Fruit fly (Drosophila melanogaster): ENCODE measurements around the gene otu.

otu gene

DNA sequence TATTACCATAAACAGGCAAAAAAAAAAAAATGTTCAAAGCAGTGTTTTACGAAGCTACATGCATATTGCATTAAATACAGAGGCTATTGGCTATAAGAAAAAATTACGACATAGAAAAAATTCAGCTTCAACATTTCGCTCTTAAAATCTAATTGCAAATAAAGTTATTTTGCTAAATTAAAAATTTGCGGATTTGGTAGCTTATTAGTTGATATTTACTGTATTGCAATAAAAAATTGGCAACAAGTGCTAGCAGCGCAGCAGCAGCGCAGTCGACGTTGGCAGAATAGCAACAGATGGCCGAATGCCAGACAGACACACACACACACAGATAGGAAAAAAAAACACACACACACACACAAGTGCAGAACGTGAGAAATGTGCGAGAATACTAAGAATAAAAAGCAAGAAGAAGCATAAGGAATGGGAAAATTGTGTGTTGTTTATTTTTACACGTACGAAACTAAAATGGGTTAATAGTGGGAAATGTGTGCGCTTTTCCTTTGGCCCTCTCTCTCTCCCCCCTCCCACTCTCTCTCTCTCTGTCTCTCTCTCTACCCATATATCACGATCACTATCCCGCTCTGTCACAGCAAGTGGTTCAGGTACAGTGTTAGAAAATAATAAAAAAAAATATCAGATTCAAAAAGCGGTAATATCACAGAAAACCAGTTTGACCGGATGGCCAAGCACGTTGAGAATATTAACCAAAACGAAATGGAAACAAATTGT is 44.4 kb upstream of the otu start (continued):
- TF ChIP-seq Met (GFP tag; optimal IDR thresholded peaks at IDR 0.05), result no peak
- TF ChIP-seq esn (GFP tag; optimal IDR thresholded peaks at IDR 0.05), result peak; percentile 8
- TF ChIP-seq CG7368 (GFP tag; optimal IDR thresholded peaks at IDR 0.05), result no peak
- TF ChIP-seq ss (GFP tag; optimal IDR thresholded peaks at IDR 0.05), result no peak
- no peak for TF ChIP-seq Smox (GFP tag; optimal IDR thresholded peaks at IDR 0.05)
- peak; percentile 43 for TF ChIP-seq CG3919 (GFP tag; optimal IDR thresholded peaks at IDR 0.05)
- peak; percentile 76 for TF ChIP-seq Hr4 (GFP tag; optimal IDR thresholded peaks at IDR 0.05)
- peak; percentile 59 for TF ChIP-seq pdm3 (GFP tag; optimal IDR thresholded peaks at IDR 0.05)
- TF ChIP-seq CG1621 (tag; optimal IDR thresholded peaks at IDR 0.05), result no peak
- TF ChIP-seq Sox14 (GFP tag; optimal IDR thresholded peaks at IDR 0.05), result peak; percentile 41
- TF ChIP-seq Ets21C (GFP tag; optimal IDR thresholded peaks at IDR 0.05), result no peak
- no peak for TF ChIP-seq dac (GFP tag; optimal IDR thresholded peaks at IDR 0.05)
- peak; percentile 52 for TF ChIP-seq Lpt (GFP tag; optimal IDR thresholded peaks at IDR 0.05)
- peak; percentile 9 for TF ChIP-seq topi (GFP tag; optimal IDR thresholded peaks at IDR 0.05)
- TF ChIP-seq Ets96B (tag; optimal IDR thresholded peaks at IDR 0.05), result no peak

DNA sequence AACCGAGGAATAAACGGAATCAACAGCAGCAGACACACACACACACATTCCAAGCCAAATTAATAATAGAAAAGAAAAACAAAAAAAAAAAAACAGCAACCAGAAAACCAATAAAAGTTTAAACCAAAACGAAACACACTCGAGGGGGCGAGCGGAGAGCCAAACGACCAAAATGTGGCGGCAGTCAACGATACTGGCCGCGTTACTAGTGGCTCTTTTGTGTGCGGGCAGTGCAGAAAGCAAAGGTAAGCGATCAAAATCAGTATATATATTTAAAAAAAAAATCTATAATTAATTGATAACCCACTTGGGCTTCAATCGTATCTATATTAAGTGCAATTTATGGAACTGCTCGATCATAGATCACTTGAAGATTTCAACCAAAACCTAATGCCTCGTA is 42.4 kb upstream of the otu start:
- no peak for TF ChIP-seq Eip93F (GFP tag; optimal IDR thresholded peaks at IDR 0.05)
- TF ChIP-seq eg (GFP tag; IDR thresholded peaks at IDR 0.05), result 0 out of 3 replicates have a peak, but pooled peaks have one; percentile 25
- TF ChIP-seq pdm3 (GFP tag; optimal IDR thresholded peaks at IDR 0.05), result no peak
- TF ChIP-seq Smox (GFP tag; optimal IDR thresholded peaks at IDR 0.05), result no peak

DNA sequence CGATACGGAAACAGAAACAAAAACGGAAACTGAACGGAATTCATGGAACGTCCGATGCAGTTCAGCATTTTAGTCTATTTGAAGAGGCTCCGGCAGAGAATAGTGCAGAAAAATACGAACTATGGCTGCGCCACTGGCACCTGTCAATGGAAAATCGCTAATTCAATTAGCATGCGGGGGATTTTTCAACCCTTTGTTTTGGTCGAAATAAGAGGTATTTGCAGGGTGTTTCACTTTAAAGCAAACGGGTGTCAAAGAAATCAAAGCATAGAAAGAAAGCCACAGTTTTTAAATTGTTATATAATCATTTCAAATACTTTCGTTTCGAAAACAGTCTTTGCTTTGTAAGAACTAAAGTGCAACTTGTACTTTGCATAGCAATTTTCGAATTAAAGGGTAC is 40.3 kb upstream of the otu start, which contains the start of gene PIP82:
Gene PIP82 (minus strand): TSS at position 101 of the 400 bp plus-strand sequence.
- TF ChIP-seq vri (GFP tag; optimal IDR thresholded peaks at IDR 0.05) (no peak), pdm3 (GFP tag; optimal IDR thresholded peaks at IDR 0.05) (no peak), svp (GFP tag) (no peak), CG16779 (tag; optimal IDR thresholded peaks at IDR 0.05) (no peak), dsx (GFP tag; optimal IDR thresholded peaks at IDR 0.05; ENCODE audit: poor library complexity, severe bottlenecking) (no peak), CG6808 (GFP tag; optimal IDR thresholded peaks at IDR 0.05) (no peak), fd85E (GFP tag; optimal IDR thresholded peaks at IDR 0.05) (no peak), CG6276 (GFP tag; optimal IDR thresholded peaks at IDR 0.05) (no peak), Met (GFP tag; optimal IDR thresholded peaks at IDR 0.05) (no peak), CG10631 (GFP tag; optimal IDR thresholded peaks at IDR 0.05) (no peak), CG6854 (GFP tag; optimal IDR thresholded peaks at IDR 0.05) (no peak), Hr4 (GFP tag; optimal IDR thresholded peaks at IDR 0.05) (no peak), Ets96B (tag; optimal IDR thresholded peaks at IDR 0.05) (no peak), eg (GFP tag; IDR thresholded peaks at IDR 0.05) (no peak), CG8119 (GFP tag; IDR thresholded peaks at IDR 0.05) (no peak), topi (GFP tag; optimal IDR thresholded peaks at IDR 0.05) (no peak), lz (GFP tag; optimal IDR thresholded peaks at IDR 0.05) (no peak), fd59A (GFP tag; optimal IDR thresholded peaks at IDR 0.05) (no peak), CG1621 (tag; optimal IDR thresholded peaks at IDR 0.05) (no peak), acj6 (GFP tag; optimal IDR thresholded peaks at IDR 0.05) (no peak)

dm6 chrX:8523572-8524155 is 34.3 kb upstream of the otu start:
- TF ChIP-seq svp (GFP tag) (peak; percentile 49), CG11902 (GFP tag; optimal IDR thresholded peaks at IDR 0.05) (no peak), Eip93F (GFP tag; optimal IDR thresholded peaks at IDR 0.05) (no peak)

- peak; percentile 38 for TF ChIP-seq Eip78C (GFP tag)
- peak; percentile 16 for TF ChIP-seq esn (GFP tag; optimal IDR thresholded peaks at IDR 0.05)
- no peak for TF ChIP-seq CG7368 (GFP tag; optimal IDR thresholded peaks at IDR 0.05)
- TF ChIP-seq Hr4 (GFP tag; optimal IDR thresholded peaks at IDR 0.05), result no peak
- TF ChIP-seq CG15336 (GFP tag; IDR thresholded peaks at IDR 0.05), result peak; percentile 35; the same call in 1 of the 2 replicates
- peak; percentile 35; the same call in 1 of the 3 replicates for TF ChIP-seq CG8119 (GFP tag; IDR thresholded peaks at IDR 0.05)
- peak; percentile 14 for TF ChIP-seq Sox102F (GFP tag; optimal IDR thresholded peaks at IDR 0.05)
- peak; percentile 14 for TF ChIP-seq CG8632 (GFP tag; optimal IDR thresholded peaks at IDR 0.05)
- peak; percentile 12 for TF ChIP-seq vri (GFP tag; optimal IDR thresholded peaks at IDR 0.05)
- no peak for TF ChIP-seq Blimp-1 (GFP tag; optimal IDR thresholded peaks at IDR 0.05)
- TF ChIP-seq fkh (GFP tag; optimal IDR thresholded peaks at IDR 0.05), result peak; percentile 35
- peak; percentile 22 for TF ChIP-seq Met (GFP tag; optimal IDR thresholded peaks at IDR 0.05)
- TF ChIP-seq eg (GFP tag; IDR thresholded peaks at IDR 0.05), result peak; percentile 37; the same call in 1 of the 3 replicates
Observed at dm6 chrX:8522504-8522903, 33.2 kb upstream of the otu start.
